Worm (Caenorhabditis elegans): ENCODE results near the gene perm-1.

DNA sequence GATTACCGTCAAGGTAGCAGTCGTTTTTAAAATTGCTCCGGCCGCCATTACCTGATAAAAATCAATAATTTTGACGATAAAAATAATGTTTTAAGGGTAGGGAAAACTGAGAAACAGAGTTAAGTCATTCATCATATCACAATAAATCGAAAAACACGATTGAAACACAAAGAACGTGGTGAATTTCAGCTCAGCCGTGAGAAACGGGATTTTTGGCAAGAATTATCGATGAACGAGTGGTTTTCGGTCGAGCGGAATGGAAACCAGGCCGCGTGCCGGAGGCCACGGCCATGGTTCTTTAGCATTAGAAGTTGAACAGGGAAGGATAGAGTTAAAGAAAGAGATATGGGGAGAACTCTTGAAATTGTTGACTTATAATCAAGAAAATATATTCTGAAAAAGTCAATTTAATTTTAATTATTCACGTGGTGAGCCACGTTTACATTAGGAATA lies 1.3 kb upstream of the perm-1 start, which contains the start of the genes vha-4 and T01H3.5:
- TF ChIP-seq sox-4 (tag; optimal IDR thresholded peaks at IDR 0.05): no peak
- TF ChIP-seq mec-3 (tag; optimal IDR thresholded peaks at IDR 0.05; ENCODE audit: borderline replicate concordance): no peak
- no peak for TF ChIP-seq ama-1 (optimal IDR thresholded peaks at IDR 0.05)
- no peak for TF ChIP-seq nhr-11 (tag; optimal IDR thresholded peaks at IDR 0.05)
- TF ChIP-seq ceh-2 (tag; optimal IDR thresholded peaks at IDR 0.05): peak; percentile 18
- TF ChIP-seq ets-4 (tag; optimal IDR thresholded peaks at IDR 0.05): peak; percentile 27
- no peak for TF ChIP-seq pqm-1 (tag; optimal IDR thresholded peaks at IDR 0.05)
- no peak for TF ChIP-seq elt-2 (tag; optimal IDR thresholded peaks at IDR 0.05)

All from whole organism, late embryonic.